Fruit fly (Drosophila melanogaster) whole organism, embryonic: ENCODE measurements around the gene Cont.

Experiments used
- Awh ChIP-seq: fragments of 200-800 bp; sonication (Bioruptor generic); IDR thresholded peaks from 2 replicates; pipeline ENCODE4, ENCODE4 v1.3.6; 2022; ENCODE audit warnings: missing biosample characterization, missing genetic modification characterization
- B-H1 ChIP-seq: fragments of 200-800 bp; sonication (Bioruptor generic); IDR thresholded peaks from 3 replicates; pipeline ENCODE4 v1.3.6; 2022; ENCODE audit warnings: missing biosample characterization, missing genetic modification characterization
- BtbVII ChIP-seq: fragments of 200-800 bp; sonication (Bioruptor generic); optimal IDR thresholded peaks from 3 replicates; lab custom pipeline; 2017; ENCODE audit warnings: missing biosample characterization, mild to moderate bottlenecking, missing genetic modification characterization
- Bteb2 ChIP-seq: fragments of 200-800 bp; sonication (Bioruptor generic); optimal IDR thresholded peaks from 2 replicates; lab custom pipeline; 2016; ENCODE audit warnings: missing biosample characterization, missing genetic modification characterization
- CG11093 ChIP-seq: fragments of 200-800 bp; sonication (Bioruptor generic); IDR thresholded peaks from 3 replicates; pipeline ENCODE4 v1.3.6; 2022; ENCODE audit warnings: missing biosample characterization, missing genetic modification characterization
- CG12769 ChIP-seq: fragments of 200-800 bp; sonication (Bioruptor generic); optimal IDR thresholded peaks from 2 replicates; lab custom pipeline; 2019; ENCODE audit warnings: missing biosample characterization, mild to moderate bottlenecking, missing genetic modification characterization, moderate library complexity
- CG16813 ChIP-seq: fragments of 200-800 bp; sonication (Bioruptor generic); IDR thresholded peaks from 3 replicates; pipeline ENCODE4 v1.3.6; 2022; ENCODE audit warnings: missing biosample characterization, missing genetic modification characterization; ENCODE audit not compliant: partially characterized antibody
- CG17568 ChIP-seq: fragments of 200-800 bp; sonication (Bioruptor generic); optimal IDR thresholded peaks from 2 replicates; lab custom pipeline; 2018; ENCODE audit warnings: missing biosample characterization, mild to moderate bottlenecking, missing genetic modification characterization, moderate library complexity
- CG2120 ChIP-seq: fragments of 200-800 bp; sonication (Bioruptor generic); optimal IDR thresholded peaks from 3 replicates; lab custom pipeline; 2016; ENCODE audit warnings: missing biosample characterization, missing genetic modification characterization
- CG2889 ChIP-seq: fragments of 200-800 bp; sonication (Bioruptor generic); IDR thresholded peaks from 3 replicates; pipeline ENCODE4 v1.3.6; 2022; ENCODE audit warnings: missing biosample characterization, missing genetic modification characterization
- CG30020 ChIP-seq: fragments of 200-800 bp; optimal IDR thresholded peaks from 2 replicates; lab custom pipeline; 2019; ENCODE audit warnings: missing biosample characterization, mild to moderate bottlenecking, missing genetic modification characterization, moderate library complexity
- CG30403 ChIP-seq: fragments of 200-800 bp; sonication (Bioruptor generic); optimal IDR thresholded peaks from 3 replicates; lab custom pipeline; 2016; ENCODE audit warnings: missing biosample characterization, missing genetic modification characterization
- CG3065 ChIP-seq: fragments of 200-800 bp; sonication (Bioruptor generic); optimal IDR thresholded peaks from 2 replicates; lab custom pipeline; 2016; ENCODE audit warnings: missing biosample characterization, missing genetic modification characterization
- CG33557 ChIP-seq: fragments of 200-800 bp; sonication (Bioruptor generic); optimal IDR thresholded peaks from 2 replicates; lab custom pipeline; 2019; ENCODE audit warnings: missing biosample characterization, mild to moderate bottlenecking, missing genetic modification characterization, moderate library complexity
- CG3726 ChIP-seq: fragments of 200-800 bp; sonication (Bioruptor generic); IDR thresholded peaks from 3 replicates; pipeline ENCODE4, ENCODE4 v1.3.6; 2022; ENCODE audit warnings: missing biosample characterization, missing genetic modification characterization
- CG3847 ChIP-seq: fragments of 200-800 bp; sonication (Bioruptor generic); IDR thresholded peaks from 2 replicates; pipeline ENCODE4 v1.3.6; 2022; ENCODE audit warnings: missing biosample characterization, missing genetic modification characterization
- CG4282 ChIP-seq: fragments of 200-800 bp; sonication (Bioruptor generic); optimal IDR thresholded peaks from 2 replicates; lab custom pipeline; 2016; ENCODE audit warnings: missing biosample characterization, missing genetic modification characterization
- CG6175 ChIP-seq: fragments of 200-800 bp; sonication (Bioruptor generic); IDR thresholded peaks from 3 replicates; pipeline ENCODE4 v1.3.6; 2022; ENCODE audit warnings: missing biosample characterization, missing genetic modification characterization
- CG7839 ChIP-seq: fragments of 200-800 bp; sonication (Bioruptor generic); optimal IDR thresholded peaks from 3 replicates; lab custom pipeline; 2018; ENCODE audit warnings: missing biosample characterization, mild to moderate bottlenecking, missing genetic modification characterization, moderate library complexity
- CG7928 ChIP-seq: fragments of 200-800 bp; sonication (Bioruptor generic); optimal IDR thresholded peaks from 2 replicates; lab custom pipeline; 2017; ENCODE audit warnings: missing biosample characterization, mild to moderate bottlenecking, missing genetic modification characterization
- CG7987 ChIP-seq: fragments of 200-800 bp; sonication (Bioruptor generic); optimal IDR thresholded peaks from 2 replicates; lab custom pipeline; 2018; ENCODE audit warnings: missing biosample characterization, mild to moderate bottlenecking, missing genetic modification characterization, moderate library complexity
- CG8924 ChIP-seq: fragments of 200-800 bp; optimal IDR thresholded peaks from 3 replicates; lab custom pipeline; 2019; ENCODE audit warnings: missing biosample characterization, mild to moderate bottlenecking, missing genetic modification characterization, moderate library complexity
- CTCF ChIP-seq: fragments of 200-800 bp; sonication (Bioruptor generic); optimal IDR thresholded peaks from 2 replicates; lab custom pipeline; 2017; ENCODE audit warnings: missing biosample characterization, mild to moderate bottlenecking, missing genetic modification characterization, moderate library complexity
- Dek ChIP-seq: fragments of 200-800 bp; sonication (Bioruptor generic); optimal IDR thresholded peaks from 3 replicates; lab custom pipeline; 2019; ENCODE audit warnings: missing biosample characterization, mild to moderate bottlenecking, missing genetic modification characterization, moderate library complexity
- Doc2 ChIP-seq: fragments of 200-800 bp; sonication (Bioruptor generic); IDR thresholded peaks from 2 replicates; pipeline ENCODE4 v1.3.6; 2022; ENCODE audit warnings: missing biosample characterization, missing genetic modification characterization
- Dref ChIP-seq: fragments of 200-800 bp; sonication (Bioruptor generic); IDR thresholded peaks from 2 replicates; pipeline ENCODE4 v1.3.6; 2022; ENCODE audit warnings: missing biosample characterization, missing genetic modification characterization
- Ets97D ChIP-seq: fragments of 200-800 bp; sonication (Bioruptor generic); optimal IDR thresholded peaks from 3 replicates; lab custom pipeline; 2016; ENCODE audit warnings: missing biosample characterization, missing genetic modification characterization
- Fer3 ChIP-seq: fragments of 200-800 bp; sonication (Bioruptor generic); optimal IDR thresholded peaks from 2 replicates; lab custom pipeline; 2018; ENCODE audit warnings: missing biosample characterization, mild to moderate bottlenecking, missing genetic modification characterization, moderate library complexity
- Hr51 ChIP-seq, 2 experiments: fragments of 200-800 bp; sonication (Bioruptor generic); optimal IDR thresholded peaks; 2 replicates in 1 of 2; 3 replicates in 1 of 2; lab custom pipeline; 2016 to 2018; ENCODE audit warnings: missing biosample characterization in 2 of 2, missing genetic modification characterization in 2 of 2, mild to moderate bottlenecking in 1 of 2, moderate library complexity in 1 of 2
- Jarid2 ChIP-seq: fragments of 200-800 bp; sonication (Bioruptor generic); optimal IDR thresholded peaks from 3 replicates; lab custom pipeline; 2017; ENCODE audit warnings: mild to moderate bottlenecking, missing biosample characterization, missing genetic modification reagents, missing genetic modification characterization
- Kr ChIP-seq: fragments of 200-800 bp; sonication (Bioruptor generic); optimal IDR thresholded peaks from 2 replicates; lab custom pipeline; 2017; ENCODE audit warnings: missing biosample characterization, mild to moderate bottlenecking, missing genetic modification characterization
- Lhr ChIP-seq: fragments of 200-800 bp; sonication (Bioruptor generic); optimal IDR thresholded peaks from 3 replicates; lab custom pipeline; 2017; ENCODE audit warnings: mild to moderate bottlenecking, missing biosample characterization, missing genetic modification reagents, missing genetic modification characterization
- Lim3 ChIP-seq: fragments of 200-800 bp; sonication (Bioruptor generic); IDR thresholded peaks from 2 replicates; pipeline ENCODE4 v1.3.6; 2022; ENCODE audit warnings: missing biosample characterization, missing genetic modification characterization
- Nf-YA ChIP-seq: fragments of 200-800 bp; sonication (Bioruptor generic); IDR thresholded peaks from 2 replicates; pipeline ENCODE4 v1.3.6; 2022; ENCODE audit warnings: missing biosample characterization, missing genetic modification characterization
- PHDP ChIP-seq: fragments of 200-800 bp; sonication (Bioruptor generic); optimal IDR thresholded peaks from 3 replicates; lab custom pipeline; 2018; ENCODE audit warnings: missing biosample characterization, mild to moderate bottlenecking, missing genetic modification characterization, moderate library complexity
- Ravus ChIP-seq: fragments of 200-800 bp; sonication (Bioruptor generic); IDR thresholded peaks from 2 replicates; pipeline ENCODE4 v1.3.6; 2022; ENCODE audit warnings: missing biosample characterization, missing genetic modification characterization
- ara ChIP-seq: fragments of 200-800 bp; sonication (Bioruptor generic); IDR thresholded peaks from 2 replicates; pipeline ENCODE4 v1.3.6; 2022; ENCODE audit warnings: missing biosample characterization, missing genetic modification characterization
- ash1 ChIP-seq: fragments of 200-800 bp; sonication (Bioruptor generic); optimal IDR thresholded peaks from 2 replicates; lab custom pipeline; 2018; ENCODE audit warnings: missing biosample characterization, mild to moderate bottlenecking, missing genetic modification characterization
- az2 ChIP-seq: fragments of 200-800 bp; sonication (Bioruptor generic); optimal IDR thresholded peaks from 3 replicates; lab custom pipeline; 2016; ENCODE audit warnings: missing biosample characterization, missing genetic modification characterization
- cg ChIP-seq: fragments of 200-800 bp; sonication (Bioruptor generic); optimal IDR thresholded peaks from 3 replicates; lab custom pipeline; 2019; ENCODE audit warnings: missing biosample characterization, mild to moderate bottlenecking, missing genetic modification characterization, moderate library complexity
- dan ChIP-seq: fragments of 200-800 bp; sonication (Bioruptor generic); IDR thresholded peaks from 2 replicates; pipeline ENCODE4 v1.3.6; 2022; ENCODE audit warnings: missing biosample characterization, missing genetic modification characterization
- fu2 ChIP-seq: fragments of 200-800 bp; sonication (Bioruptor generic); optimal IDR thresholded peaks from 2 replicates; lab custom pipeline; 2016; ENCODE audit warnings: missing biosample characterization, missing genetic modification characterization
- gfzf ChIP-seq: fragments of 200-800 bp; sonication (Bioruptor generic); optimal IDR thresholded peaks from 2 replicates; lab custom pipeline; 2016; ENCODE audit warnings: missing biosample characterization, mild to moderate bottlenecking, missing genetic modification characterization, moderate library complexity
- h ChIP-seq: fragments of >200 bp; optimal IDR thresholded peaks from 2 replicates; lab custom pipeline; 2017
- lola ChIP-seq, 3 experiments: fragments of >200 bp in 2 of 3; fragments of 200-800 bp in 1 of 3; sonication (Bioruptor generic) in 1 of 3; optimal IDR thresholded peaks; 2 replicates each; lab custom pipeline; 2017 to 2019; ENCODE audit warnings: missing biosample characterization in 3 of 3, missing genetic modification characterization in 3 of 3, mild to moderate bottlenecking in 1 of 3, moderate library complexity in 1 of 3
- odd ChIP-seq: fragments of 200-800 bp; sonication (Bioruptor generic); optimal IDR thresholded peaks from 2 replicates; lab custom pipeline; 2017; ENCODE audit warnings: missing biosample characterization, mild to moderate bottlenecking, missing genetic modification characterization
- pb ChIP-seq: fragments of 200-800 bp; sonication (Bioruptor generic); optimal IDR thresholded peaks from 3 replicates; lab custom pipeline; 2016; ENCODE audit warnings: missing biosample characterization, missing genetic modification characterization
- peb ChIP-seq: fragments of 200-800 bp; sonication (Bioruptor generic); IDR thresholded peaks from 2 replicates; pipeline ENCODE4 v1.3.6; 2022; ENCODE audit warnings: missing biosample characterization, missing genetic modification characterization
- phol ChIP-seq: fragments of 200-800 bp; sonication (Bioruptor generic); optimal IDR thresholded peaks from 3 replicates; lab custom pipeline; 2018; ENCODE audit warnings: missing biosample characterization, mild to moderate bottlenecking, missing genetic modification characterization, moderate library complexity
- sens-2 ChIP-seq: fragments of 200-800 bp; sonication (Bioruptor generic); IDR thresholded peaks from 2 replicates; pipeline ENCODE4 v1.3.6; 2022; ENCODE audit warnings: missing biosample characterization, missing genetic modification characterization
- slp2 ChIP-seq: fragments of 200-800 bp; sonication (Bioruptor generic); optimal IDR thresholded peaks from 2 replicates; lab custom pipeline; 2016; ENCODE audit warnings: missing biosample characterization, missing genetic modification characterization
- tup ChIP-seq: fragments of 200-800 bp; sonication (Bioruptor generic); optimal IDR thresholded peaks from 2 replicates; lab custom pipeline; 2016; ENCODE audit warnings: missing biosample characterization, mild to moderate bottlenecking, missing genetic modification characterization, moderate library complexity

Cont gene

dm6 chr3R:4333964-4334363 lies 47.1 kb upstream of the Cont start, which contains the start of gene CG9776 (continued):
- TF ChIP-seq dan (GFP tag; lab: Robert Waterston, UW), result no peak
- TF ChIP-seq gfzf, result peak; percentile 44
- no peak for TF ChIP-seq CG7987 (GFP tag; lab: Kevin White, UChicago)
- TF ChIP-seq CG6175 (GFP tag; lab: Robert Waterston, UW), result no peak
- TF ChIP-seq CG3065 (GFP tag; lab: Kevin White, UChicago), result peak; percentile 39
- TF ChIP-seq Ravus (GFP tag; lab: Robert Waterston, UW), result no peak
- TF ChIP-seq Fer3, result no peak
- peak; percentile 98 for TF ChIP-seq CG30020
- no peak for TF ChIP-seq Jarid2 (GFP tag; lab: Kevin White, UChicago)
- no peak for TF ChIP-seq ash1 (GFP tag; lab: Kevin White, UChicago)
- peak; percentile 66 for TF ChIP-seq Bteb2 (GFP tag; lab: Kevin White, UChicago)
- no peak for TF ChIP-seq CTCF (GFP tag; lab: Kevin White, UChicago)
- TF ChIP-seq CG3847 (GFP tag; lab: Robert Waterston, UW), result peak; percentile 42; the same call in 1 of the 2 replicates
- no peak for TF ChIP-seq h
- no peak for TF ChIP-seq PHDP (tag; lab: Kevin White, UChicago)
- peak; percentile 52 for TF ChIP-seq fu2 (GFP tag; lab: Kevin White, UChicago)
- peak in 1 of 3 experiments; percentile 97 for TF ChIP-seq lola (GFP tag; optimal IDR thresholded peaks at IDR 0.05; lab: Kevin White, UChicago)
- TF ChIP-seq Kr, result no peak
- no peak for TF ChIP-seq pb (GFP tag; lab: Kevin White, UChicago)
- TF ChIP-seq CG4282 (GFP tag; lab: Kevin White, UChicago), result peak; percentile 54
- no peak for TF ChIP-seq Doc2 (GFP tag; lab: Robert Waterston, UW)
- peak; percentile 48; the same call in 2 of the 3 replicates for TF ChIP-seq B-H1 (GFP tag; lab: Robert Waterston, UW)
- TF ChIP-seq CG7928 (GFP tag; lab: Kevin White, UChicago), result no peak
- no peak for TF ChIP-seq CG12769 (tag; lab: Kevin White, UChicago)
- no peak for TF ChIP-seq sens-2 (GFP tag; lab: Robert Waterston, UW)
- TF ChIP-seq peb (GFP tag; lab: Robert Waterston, UW), result no peak
- peak; percentile 25 for TF ChIP-seq CG33557 (GFP tag; lab: Kevin White, UChicago)
- peak; percentile 63; the same call in 1 of the 2 replicates for TF ChIP-seq ara (GFP tag; lab: Robert Waterston, UW)
- 0 out of 3 replicates have a peak, but pooled peaks have one; percentile 13 for TF ChIP-seq CG11093 (GFP tag; lab: Robert Waterston, UW)
- TF ChIP-seq CG3726 (GFP tag; lab: Robert Waterston, UW), result no peak
- TF ChIP-seq CG8924 (tag; lab: Kevin White, UChicago), result no peak
- TF ChIP-seq CG2120 (GFP tag; lab: Kevin White, UChicago), result peak; percentile 78
- no peak for TF ChIP-seq BtbVII (GFP tag; lab: Kevin White, UChicago)
- TF ChIP-seq Lhr (GFP tag; lab: Kevin White, UChicago), result peak; percentile 94
- no peak for TF ChIP-seq Dek (tag; lab: Kevin White, UChicago)
- peak; percentile 62 for TF ChIP-seq az2
- no peak for TF ChIP-seq Lim3 (GFP tag; lab: Robert Waterston, UW)
- TF ChIP-seq Ets97D (GFP tag; lab: Kevin White, UChicago), result peak; percentile 78
- TF ChIP-seq CG30403 (GFP tag; lab: Kevin White, UChicago), result peak; percentile 73
- no peak for TF ChIP-seq CG17568 (GFP tag; lab: Kevin White, UChicago)
- TF ChIP-seq Nf-YA (GFP tag; lab: Robert Waterston, UW), result no peak
- TF ChIP-seq Hr51 (GFP tag; optimal IDR thresholded peaks at IDR 0.05; lab: Kevin White, UChicago), result peak in 1 of 2 experiments; percentile 5
- TF ChIP-seq tup (GFP tag; lab: Kevin White, UChicago), result peak; percentile 19
- TF ChIP-seq odd (GFP tag; lab: Kevin White, UChicago), result no peak
- TF ChIP-seq phol (tag; lab: Kevin White, UChicago), result no peak
- peak; percentile 67 for TF ChIP-seq slp2 (GFP tag; lab: Kevin White, UChicago)
- TF ChIP-seq cg (GFP tag; lab: Kevin White, UChicago), result no peak
- TF ChIP-seq Awh (GFP tag; lab: Robert Waterston, UW), result no peak; the same call in 1 of the 2 replicates
- TF ChIP-seq CG2889, result no peak
- TF ChIP-seq Dref (GFP tag; lab: Robert Waterston, UW), result peak; percentile 99
- TF ChIP-seq CG7839, result no peak
- TF ChIP-seq CG16813 (GFP tag; lab: Robert Waterston, UW), result peak; percentile 99
